Fruit fly (Drosophila melanogaster) Kc167 (cell line): Measurements from ENCODE around the gene mbf1.
"Not testable (repeated sequence)": the region's sequence is repeated elsewhere in the genome, so short reads cannot be mapped to it uniquely, and the experiment has no call there.

ENCODE experiments used
- Myc ChIP-seq: fragments of >200 bp; optimal IDR thresholded peaks from 2 replicates; lab custom pipeline; 2017; ENCODE audit warnings: missing external identifiers
- Sin3A ChIP-seq: fragments of >200 bp; optimal IDR thresholded peaks from 2 replicates; lab custom pipeline; 2018; ENCODE audit warnings: missing external identifiers
- h ChIP-seq: fragments of >200 bp; optimal IDR thresholded peaks from 3 replicates; lab custom pipeline; 2018; ENCODE audit warnings: missing external identifiers
- insv ChIP-seq: fragments of >200 bp; optimal IDR thresholded peaks from 3 replicates; lab custom pipeline; 2018; ENCODE audit warnings: missing external identifiers
- psq ChIP-seq: fragments of >200 bp; optimal IDR thresholded peaks from 2 replicates; lab custom pipeline; 2017; ENCODE audit warnings: missing external identifiers
- ttk ChIP-seq: sonication (Bioruptor generic); optimal IDR thresholded peaks from 2 replicates; lab custom pipeline; 2017; ENCODE audit warnings: missing external identifiers

mbf1 gene

DNA sequence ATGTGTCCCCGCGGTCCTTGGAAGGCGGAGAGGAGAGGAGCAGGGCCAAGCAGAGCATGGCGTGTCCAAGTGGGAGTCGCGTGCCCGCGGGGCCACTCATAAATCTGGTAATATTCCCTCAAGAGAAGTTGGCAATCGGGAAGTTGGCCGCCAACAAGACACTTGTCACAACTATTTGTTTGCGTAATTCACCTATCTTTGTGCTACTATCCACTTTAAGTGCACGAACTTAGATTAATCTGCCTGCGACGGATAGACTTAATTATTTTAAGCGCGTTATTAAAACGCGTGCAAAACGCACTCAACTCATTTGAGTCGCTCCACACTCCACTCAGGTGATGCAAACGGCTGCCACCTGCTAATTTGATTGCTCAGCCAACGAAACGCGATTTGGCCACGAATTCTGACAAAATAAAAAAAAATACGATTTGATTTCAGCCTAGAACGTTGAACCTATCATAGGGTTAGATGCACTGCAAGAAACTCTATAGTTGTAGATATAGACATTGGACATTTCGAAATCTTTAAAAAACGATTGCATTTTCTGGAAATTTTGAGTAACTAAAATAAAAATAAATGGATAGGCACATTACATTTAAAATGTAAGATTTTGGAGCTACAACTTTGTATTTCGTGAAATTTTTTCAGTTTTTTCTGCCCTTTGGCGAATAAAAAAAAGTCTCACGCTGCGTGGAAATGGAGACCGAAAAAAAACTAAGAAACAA is 3.1 kb upstream of the mbf1 start:
- TF ChIP-seq insv (lab: Kevin White, UChicago), result no peak
- no peak for TF ChIP-seq h (lab: Kevin White, UChicago)
- no peak for TF ChIP-seq Myc (lab: Kevin White, UChicago)
- TF ChIP-seq Sin3A (lab: Kevin White, UChicago), result no peak
- no peak for TF ChIP-seq ttk (lab: Kevin White, UChicago)
- TF ChIP-seq psq (lab: Kevin White, UChicago), result no peak

DNA sequence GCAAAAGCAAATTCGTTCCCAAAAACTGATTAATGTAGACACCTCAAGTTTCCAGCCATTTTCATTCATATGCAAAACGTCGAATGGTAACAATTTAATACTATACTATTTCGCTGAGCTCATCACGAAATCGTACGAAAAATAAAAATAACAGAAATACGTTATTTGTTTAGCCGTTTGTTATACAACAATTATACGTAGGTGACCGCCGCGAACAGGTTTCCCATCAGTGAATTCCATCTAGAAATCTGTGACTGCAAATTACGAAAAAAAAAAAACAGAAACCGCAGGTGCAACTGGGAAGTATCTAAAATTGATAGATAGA is 2.5 kb upstream of the mbf1 start:
- TF ChIP-seq insv (lab: Kevin White, UChicago) (no peak), psq (lab: Kevin White, UChicago) (no peak), ttk (lab: Kevin White, UChicago) (no peak), Sin3A (lab: Kevin White, UChicago) (no peak), Myc (lab: Kevin White, UChicago) (no peak), h (lab: Kevin White, UChicago) (no peak)

DNA sequence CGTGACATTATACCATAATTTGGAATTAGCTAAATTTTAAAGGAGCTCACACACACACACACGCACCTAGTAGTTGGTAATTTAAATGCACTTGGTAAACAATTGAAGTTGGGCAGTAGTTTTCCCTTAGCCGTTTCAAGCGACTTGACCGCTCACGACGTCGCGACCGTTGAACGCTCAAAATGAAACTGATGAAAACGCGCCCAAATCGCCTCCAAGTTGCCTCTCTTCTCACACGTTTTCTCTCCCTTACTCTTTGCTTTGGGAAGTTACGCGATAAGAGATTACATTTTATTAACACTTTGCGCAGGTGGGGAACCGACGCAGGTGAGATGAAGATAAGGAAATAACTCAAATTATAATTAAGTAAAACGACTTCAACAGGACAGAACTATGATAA is 2.0 kb upstream of the mbf1 start:
- TF ChIP-seq Sin3A (lab: Kevin White, UChicago) (no peak), ttk (lab: Kevin White, UChicago) (no peak), h (lab: Kevin White, UChicago) (no peak), Myc (lab: Kevin White, UChicago) (no peak)

DNA sequence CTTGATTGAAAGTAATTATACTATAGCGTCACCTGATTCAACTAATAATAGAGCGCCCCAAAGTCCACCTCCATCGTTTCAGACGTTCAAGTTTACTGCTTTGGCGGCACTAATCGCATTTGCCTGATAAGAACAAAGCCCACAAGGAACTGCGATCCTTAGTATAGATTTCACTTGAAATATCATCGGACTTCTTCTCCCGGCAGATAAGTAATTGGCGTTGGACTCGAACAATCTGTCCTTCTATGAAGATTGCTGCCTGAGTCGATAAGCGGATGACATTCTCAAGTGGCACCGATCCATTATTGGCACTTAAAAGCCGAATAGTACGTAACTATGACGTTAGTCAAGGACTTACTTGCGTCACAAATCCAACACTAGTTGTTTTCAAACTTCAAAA is 1.0 kb upstream of the mbf1 start, which contains the start of gene Mipp1:
Gene Mipp1 (minus strand): TSS at position 101 of the 400 bp plus-strand sequence.
- not testable (repeated sequence) for TF ChIP-seq ttk, insv, h (lab: Kevin White, UChicago)

DNA sequence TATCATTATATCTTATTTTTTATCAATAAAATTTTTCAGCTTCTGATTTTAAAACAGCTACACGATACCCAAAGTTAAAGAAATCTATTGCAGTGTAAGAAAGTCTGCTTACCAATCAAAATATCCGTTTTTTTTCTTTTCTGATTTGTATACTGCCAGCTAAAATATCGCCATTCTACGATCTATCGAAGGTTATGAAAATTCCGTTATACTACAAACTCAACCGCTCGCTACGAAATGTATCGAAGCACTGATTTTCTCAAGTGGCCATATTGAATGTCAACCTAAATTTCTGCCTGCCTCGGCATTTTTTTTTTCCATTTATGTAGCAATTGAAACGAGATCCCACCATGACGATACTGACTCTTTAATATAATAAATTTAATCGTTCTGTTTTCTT is 5.8 kb downstream of the mbf1 start, which contains the start of gene nxf2:
Gene nxf2 (minus strand): TSS at position 258 of the 400 bp plus-strand sequence.
- TF ChIP-seq Myc (lab: Kevin White, UChicago) (no peak), ttk (lab: Kevin White, UChicago) (no peak), psq (lab: Kevin White, UChicago) (no peak), h (lab: Kevin White, UChicago) (no peak), insv (lab: Kevin White, UChicago) (no peak), Sin3A (lab: Kevin White, UChicago) (no peak)

DNA sequence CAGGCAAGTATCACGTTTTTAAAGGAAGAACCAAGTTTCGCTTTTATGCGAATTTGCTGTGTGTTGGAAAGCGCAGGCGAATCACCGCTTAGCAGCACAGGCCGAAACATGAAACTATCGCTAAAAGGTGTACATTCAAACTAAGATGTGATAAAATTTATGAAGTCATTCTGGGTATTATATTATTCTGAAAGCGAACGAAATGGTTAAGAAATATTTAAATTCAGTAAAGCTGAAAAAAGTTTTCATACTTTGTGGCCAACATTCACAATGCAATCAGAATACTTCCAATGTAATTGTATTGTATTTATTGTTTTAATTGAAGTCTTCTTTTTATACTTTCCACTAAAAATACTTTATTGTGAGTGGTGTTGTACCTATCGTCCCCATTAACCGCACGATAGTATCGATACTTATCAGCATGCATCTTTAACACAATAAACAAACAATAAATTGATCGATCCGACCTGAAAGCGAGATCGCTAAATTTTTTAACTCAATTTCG is 7.0 kb downstream of the mbf1 start, which contains the start of gene Smn:
Gene Smn (minus strand): TSS at position 347 of the 505 bp plus-strand sequence.
- TF ChIP-seq Sin3A (lab: Kevin White, UChicago) (no peak), h (lab: Kevin White, UChicago) (no peak), Myc (lab: Kevin White, UChicago) (no peak), ttk (lab: Kevin White, UChicago) (no peak), psq (lab: Kevin White, UChicago) (no peak), insv (lab: Kevin White, UChicago) (no peak)

DNA sequence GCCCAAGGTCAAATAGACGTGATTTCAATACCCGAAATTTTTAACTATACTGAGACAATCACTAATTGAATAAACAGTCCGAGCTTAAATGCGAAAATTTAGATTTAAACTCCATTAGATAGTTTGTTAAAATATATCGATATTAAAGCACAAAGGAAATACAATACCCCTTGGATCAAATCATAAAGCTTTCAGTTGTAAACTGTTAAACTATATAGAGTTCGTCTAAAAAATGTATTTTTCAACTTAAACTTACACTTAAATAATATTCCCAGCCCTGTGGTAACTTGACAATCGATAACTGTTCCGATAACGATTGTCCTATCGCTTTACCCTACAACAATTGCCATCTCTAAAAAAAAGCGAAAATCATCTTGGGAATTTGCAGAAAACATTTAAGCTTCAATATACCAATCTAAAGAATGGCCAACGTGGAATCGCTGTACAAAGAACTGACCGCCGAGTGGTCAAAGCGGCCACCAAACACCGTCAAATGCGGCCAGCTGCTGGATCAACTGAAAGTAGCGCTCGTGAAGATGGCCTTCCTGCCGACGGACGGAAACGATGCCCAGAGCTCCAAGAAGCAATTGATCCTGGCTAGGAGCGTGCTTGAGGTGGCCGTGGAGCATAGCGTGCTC is 8.6 kb downstream of the mbf1 start, which contains the start of gene Rpn12:
Gene Rpn12 (plus strand): TSS at position 351 of the 638 bp plus-strand sequence.
- no peak for TF ChIP-seq h (lab: Kevin White, UChicago)

DNA sequence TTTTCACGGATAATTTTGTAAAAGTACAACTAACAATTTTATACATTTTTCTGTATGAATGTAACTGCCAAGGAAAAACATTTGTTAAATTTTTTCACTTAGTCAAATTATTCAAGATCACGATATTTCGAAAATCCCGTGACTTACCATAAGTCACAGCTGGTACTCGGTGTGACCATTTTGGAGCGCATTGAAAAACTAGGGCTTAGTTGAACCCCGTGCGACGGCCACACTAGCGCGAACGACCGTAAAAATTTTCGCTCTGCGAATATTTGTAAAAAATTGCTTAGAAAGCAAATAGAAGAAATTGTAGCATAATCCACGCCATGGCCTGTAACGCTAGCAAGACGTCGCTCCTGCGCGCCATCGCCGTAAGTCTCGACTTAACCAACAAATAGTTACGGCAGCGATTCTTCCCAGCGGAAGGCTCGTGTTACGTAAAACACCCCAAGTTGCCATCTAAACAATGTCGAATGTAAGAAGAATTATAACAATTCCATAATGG is 9.9 kb downstream of the mbf1 start, which contains the start of gene UQCR-C2:
Gene UQCR-C2 (plus strand): TSS at position 51 of the 505 bp plus-strand sequence.
- TF ChIP-seq insv (lab: Kevin White, UChicago), result no peak

DNA sequence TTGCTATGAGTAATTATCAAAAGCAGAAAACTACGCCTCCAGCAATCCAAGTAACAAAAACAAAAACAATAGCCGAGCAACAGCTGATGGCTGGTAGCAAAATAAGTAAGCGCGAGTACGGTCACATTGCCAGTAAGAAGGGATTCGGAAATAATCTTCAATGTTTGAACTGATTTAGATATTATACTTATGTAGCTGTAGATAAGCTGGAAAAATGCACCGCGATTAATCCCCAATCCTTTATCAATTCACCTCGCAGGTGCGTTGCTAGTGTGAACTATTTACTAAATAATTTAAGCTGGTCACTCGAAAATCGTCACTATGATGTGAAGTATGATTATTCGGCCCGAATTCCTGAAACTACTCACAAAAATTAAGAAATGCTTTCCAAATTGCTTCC is 12.8 kb downstream of the mbf1 start, which contains the start of the genes Syx8 and CG32163:
Gene Syx8 (minus strand): TSS at position 69 of the 400 bp plus-strand sequence.
Gene CG32163 (plus strand): TSS at position 169 of the 400 bp plus-strand sequence.
- TF ChIP-seq psq (lab: Kevin White, UChicago) (no peak), ttk (lab: Kevin White, UChicago) (no peak), Myc (lab: Kevin White, UChicago) (no peak), h (lab: Kevin White, UChicago) (no peak), insv (lab: Kevin White, UChicago) (no peak), Sin3A (lab: Kevin White, UChicago) (no peak)

DNA sequence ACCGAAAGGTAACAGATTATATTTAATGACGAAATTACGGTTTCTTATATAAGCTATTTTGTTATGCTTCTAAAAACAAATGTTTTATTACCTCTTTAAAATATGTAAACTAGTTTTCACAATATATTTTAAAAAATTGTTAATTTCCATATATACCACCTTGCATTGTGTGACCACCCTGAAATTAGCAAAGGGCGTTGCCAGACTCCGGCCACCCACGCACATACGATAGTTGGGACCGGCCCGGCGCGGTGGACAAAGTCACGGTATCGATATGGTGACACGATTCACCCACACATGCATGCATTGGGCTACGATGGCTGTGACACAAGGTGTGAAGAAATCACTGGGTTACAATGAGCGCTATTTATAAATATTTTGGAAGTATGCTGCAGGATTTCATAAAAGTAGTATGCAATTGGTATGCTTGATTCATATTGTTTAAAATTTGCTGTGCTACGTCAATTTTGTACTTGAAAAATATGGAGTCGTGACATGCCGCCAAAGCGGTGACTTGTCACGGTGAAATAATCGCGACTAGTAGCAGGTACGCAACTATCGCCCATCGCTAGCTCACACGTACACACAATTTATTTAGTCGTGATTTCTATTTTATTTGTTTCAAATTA is 13.9 kb downstream of the mbf1 start:
- TF ChIP-seq psq (lab: Kevin White, UChicago) (no peak), Myc (lab: Kevin White, UChicago) (no peak), insv (lab: Kevin White, UChicago) (no peak), Sin3A (lab: Kevin White, UChicago) (no peak), h (lab: Kevin White, UChicago) (no peak), ttk (lab: Kevin White, UChicago) (no peak)

DNA sequence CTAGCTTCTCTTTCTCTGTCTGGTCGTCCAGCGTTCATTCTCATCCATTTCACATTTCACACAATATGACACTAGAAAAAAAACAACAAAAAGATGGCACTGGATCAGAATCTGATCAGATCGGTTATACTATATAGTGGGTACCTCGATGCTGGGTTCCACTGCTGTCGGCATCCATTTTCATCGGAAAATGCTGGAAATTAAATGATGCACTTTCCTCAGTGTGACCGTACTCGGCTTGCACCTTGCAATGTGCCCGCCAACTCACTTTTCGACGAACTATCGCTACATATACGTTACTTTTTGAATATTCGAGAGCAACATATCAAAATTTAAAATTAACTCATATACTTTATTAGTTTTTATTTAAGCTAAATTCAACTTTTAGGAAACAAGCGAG is 16.6 kb downstream of the mbf1 start, which contains the start of gene tra:
Gene tra (minus strand): TSS at position 191 of the 400 bp plus-strand sequence.
- no peak for TF ChIP-seq insv (lab: Kevin White, UChicago)
- no peak for TF ChIP-seq ttk (lab: Kevin White, UChicago)
